Worm (Caenorhabditis elegans): Measurements from ENCODE around the gene mex-5.

Gene mex-5

ce11 chrIV:13377716-13378115 lies 24.2 kb downstream of the mex-5 start, which contains the start of gene mau-8:
mau-8 (plus strand) TSS chrIV:13378016.
- TF ChIP-seq aly-2 (tag; optimal IDR thresholded peaks at IDR 0.05) (no peak), ama-1 (optimal IDR thresholded peaks at IDR 0.05) (no peak), sem-4 (tag; optimal IDR thresholded peaks at IDR 0.05) (no peak), zag-1 (tag; optimal IDR thresholded peaks at IDR 0.05) (no peak)

- TF ChIP-seq nhr-129 (tag; optimal IDR thresholded peaks at IDR 0.05) (no peak), nhr-12 (tag; optimal IDR thresholded peaks at IDR 0.05) (no peak), ceh-16 (tag; optimal IDR thresholded peaks at IDR 0.05) (no peak), snpc-4 (tag; optimal IDR thresholded peaks at IDR 0.05) (no peak), unc-39 (tag; optimal IDR thresholded peaks at IDR 0.05) (no peak), elt-3 (tag; optimal IDR thresholded peaks at IDR 0.05) (no peak), F13H6.1 (tag; optimal IDR thresholded peaks at IDR 0.05) (no peak), ama-1 (optimal IDR thresholded peaks at IDR 0.05) (no peak), sem-4 (tag; optimal IDR thresholded peaks at IDR 0.05) (no peak)
Measured at ce11 chrIV:13380506-13380905, 27.0 kb downstream of the mex-5 start.

DNA sequence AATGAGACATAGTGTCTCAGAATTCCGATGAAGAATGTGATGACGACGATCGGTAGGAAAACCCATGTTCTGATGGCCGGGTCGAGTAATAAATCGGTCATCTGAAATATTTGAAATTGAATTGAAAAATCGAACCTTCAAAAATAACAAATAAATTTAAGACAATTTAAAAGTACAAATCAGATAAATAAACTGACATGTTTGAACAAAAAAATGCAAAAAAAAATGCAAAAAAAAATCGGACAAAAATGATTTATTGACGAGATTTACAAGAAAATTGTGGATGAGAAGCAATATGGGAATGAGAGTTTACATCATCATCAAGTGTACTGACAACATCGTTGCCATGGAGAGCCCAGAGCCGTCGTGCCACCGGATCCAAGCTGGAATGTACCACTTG lies 28.3 kb downstream of the mex-5 start, which contains the start of gene emc-3:
Gene emc-3, minus strand, starts transcription at position 101 of the 400 bp plus-strand sequence.
- TF ChIP-seq alr-1 (tag; optimal IDR thresholded peaks at IDR 0.05), result no peak
- TF ChIP-seq ZK546.5 (tag; optimal IDR thresholded peaks at IDR 0.05), result no peak
- TF ChIP-seq nhr-129 (tag; optimal IDR thresholded peaks at IDR 0.05), result no peak
- no peak for TF ChIP-seq mab-5 (tag; optimal IDR thresholded peaks at IDR 0.05)
- TF ChIP-seq peb-1 (tag; optimal IDR thresholded peaks at IDR 0.05), result no peak
- no peak for TF ChIP-seq nhr-12 (tag; optimal IDR thresholded peaks at IDR 0.05)
- TF ChIP-seq nhr-25 (tag; optimal IDR thresholded peaks at IDR 0.05), result no peak
- TF ChIP-seq sma-9 (GFP tag; optimal IDR thresholded peaks at IDR 0.05), result no peak
- no peak for TF ChIP-seq sma-9 (tag; optimal IDR thresholded peaks at IDR 0.05)
- no peak for TF ChIP-seq nhr-237 (tag; optimal IDR thresholded peaks at IDR 0.05)
- TF ChIP-seq ztf-4 (tag; optimal IDR thresholded peaks at IDR 0.05), result no peak
- no peak for TF ChIP-seq nhr-21 (tag; optimal IDR thresholded peaks at IDR 0.05)
- no peak for TF ChIP-seq zag-1 (tag; optimal IDR thresholded peaks at IDR 0.05)
- TF ChIP-seq sma-3 (GFP tag; optimal IDR thresholded peaks at IDR 0.05), result no peak
- TF ChIP-seq R02D3.7 (tag; optimal IDR thresholded peaks at IDR 0.05), result no peak
- no peak for TF ChIP-seq skn-1 (tag; optimal IDR thresholded peaks at IDR 0.05)
- no peak for TF ChIP-seq unc-62 (GFP tag; optimal IDR thresholded peaks at IDR 0.05)
- TF ChIP-seq snpc-4 (tag; optimal IDR thresholded peaks at IDR 0.05), result no peak
- no peak for TF ChIP-seq unc-55 (GFP tag; optimal IDR thresholded peaks at IDR 0.05)
- TF ChIP-seq mdl-1 (tag; optimal IDR thresholded peaks at IDR 0.05), result no peak

ce11 chrIV:13383763-13384436 lies 30.4 kb downstream of the mex-5 start, which contains the start of gene rab-19:
rab-19 (minus strand) TSS chrIV:13384386.
- TF ChIP-seq C34F6.9 (tag; optimal IDR thresholded peaks at IDR 0.05), result peak; percentile 37
- TF ChIP-seq skn-1 (tag; optimal IDR thresholded peaks at IDR 0.05), result no peak
- peak; percentile 37 for TF ChIP-seq lin-11 (tag; optimal IDR thresholded peaks at IDR 0.05)
- TF ChIP-seq lsy-2 (tag; optimal IDR thresholded peaks at IDR 0.05), result peak in 1 of 2 experiments; percentile 35
- TF ChIP-seq nhr-129 (tag; optimal IDR thresholded peaks at IDR 0.05), result peak; percentile 87
- TF ChIP-seq gmeb-1 (tag; optimal IDR thresholded peaks at IDR 0.05), result no peak
- no peak for TF ChIP-seq dmd-4 (tag; optimal IDR thresholded peaks at IDR 0.05)

ce11 chrIV:13386043-13386442 lies 32.5 kb downstream of the mex-5 start, which contains the start of the genes Y62E10A.20, Y62E10A.23 and mdt-9:
Y62E10A.20 (minus strand) TSS chrIV:13386091.
Y62E10A.23 (plus strand) TSS chrIV:13386324.
mdt-9 (plus strand) TSS chrIV:13386380.
- TF ChIP-seq nhr-21 (tag; optimal IDR thresholded peaks at IDR 0.05) (peak; percentile 58), crh-2 (tag; optimal IDR thresholded peaks at IDR 0.05) (peak; percentile 86), nhr-25 (tag; optimal IDR thresholded peaks at IDR 0.05) (peak; percentile 76), peb-1 (tag; optimal IDR thresholded peaks at IDR 0.05) (no peak), nhr-11 (tag; optimal IDR thresholded peaks at IDR 0.05) (no peak), elt-1 (tag; optimal IDR thresholded peaks at IDR 0.05) (no peak), alr-1 (tag; optimal IDR thresholded peaks at IDR 0.05) (peak; percentile 36), sma-3 (GFP tag; optimal IDR thresholded peaks at IDR 0.05) (peak; percentile 58), lsy-2 (tag; optimal IDR thresholded peaks at IDR 0.05) (peak; percentile 45 to 86), lin-11 (tag; optimal IDR thresholded peaks at IDR 0.05) (peak; percentile 73), fos-1 (tag; optimal IDR thresholded peaks at IDR 0.05) (peak; percentile 32), F13H6.1 (tag; optimal IDR thresholded peaks at IDR 0.05) (peak; percentile 51), ceh-16 (tag; optimal IDR thresholded peaks at IDR 0.05) (no peak), nhr-129 (tag; optimal IDR thresholded peaks at IDR 0.05) (peak; percentile 98), egl-27 (tag; optimal IDR thresholded peaks at IDR 0.05) (peak; percentile 50), sma-9 (GFP tag; optimal IDR thresholded peaks at IDR 0.05) (peak; percentile 71), sma-9 (tag; optimal IDR thresholded peaks at IDR 0.05) (no peak), ztf-4 (tag; optimal IDR thresholded peaks at IDR 0.05) (peak; percentile 56), snpc-4 (tag; optimal IDR thresholded peaks at IDR 0.05) (peak; percentile 78), mab-5 (tag; optimal IDR thresholded peaks at IDR 0.05) (peak; percentile 67), lin-13 (GFP tag; optimal IDR thresholded peaks at IDR 0.05) (peak; percentile 78), gmeb-1 (tag; optimal IDR thresholded peaks at IDR 0.05) (peak; percentile 79), sem-4 (tag; optimal IDR thresholded peaks at IDR 0.05) (peak; percentile 68), R02D3.7 (tag; optimal IDR thresholded peaks at IDR 0.05) (no peak), unc-55 (GFP tag; optimal IDR thresholded peaks at IDR 0.05) (peak; percentile 95), elt-3 (tag; optimal IDR thresholded peaks at IDR 0.05) (no peak), C34F6.9 (tag; optimal IDR thresholded peaks at IDR 0.05) (peak; percentile 80), nhr-6 (tag; optimal IDR thresholded peaks at IDR 0.05) (peak; percentile 51)
